Fruit fly (Drosophila melanogaster): ENCODE measurements around the gene CycJ.

The CycJ gene

DNA sequence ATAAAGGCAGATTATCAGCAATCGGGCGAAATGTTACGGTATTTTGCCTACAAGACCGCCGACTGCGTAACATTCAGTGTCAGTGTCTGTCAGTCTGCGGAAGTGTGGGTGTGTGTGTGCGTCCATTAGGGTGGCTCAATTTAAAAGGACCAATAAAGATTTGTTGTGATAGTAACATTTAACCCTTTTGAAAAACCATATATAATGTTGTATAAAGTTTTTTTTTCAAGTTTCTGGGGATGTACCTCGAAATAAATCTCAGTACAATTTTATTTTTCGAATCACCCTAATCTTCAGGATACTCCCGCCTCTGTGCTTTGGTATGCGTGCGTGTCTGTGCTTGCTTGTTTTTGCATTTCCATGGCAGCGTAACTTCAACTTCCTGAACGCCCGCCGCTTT, 6.6 kb downstream of the CycJ start (continued):
- no peak for TF ChIP-seq CG15073 (GFP tag; optimal IDR thresholded peaks at IDR 0.05)
- peak; percentile 83 for TF ChIP-seq CG15269 (tag; optimal IDR thresholded peaks at IDR 0.05)
- TF ChIP-seq Taf1 (GFP tag; IDR thresholded peaks at IDR 0.05), result peak; percentile 50; the same call in 1 of the 2 replicates
- no peak for TF ChIP-seq CG12236 (GFP tag; optimal IDR thresholded peaks at IDR 0.05)
- TF ChIP-seq croc (GFP tag; conservative IDR thresholded peaks at IDR 0.05), result no peak
- TF ChIP-seq fd96Cb (tag; optimal IDR thresholded peaks at IDR 0.05), result peak; percentile 54
- TF ChIP-seq seq (GFP tag; IDR thresholded peaks at IDR 0.05), result peak; percentile 81
- peak; percentile 77 for TF ChIP-seq Xrp1 (GFP tag; IDR thresholded peaks at IDR 0.05)
- TF ChIP-seq lab (GFP tag; optimal IDR thresholded peaks at IDR 0.05), result peak; percentile 96
- TF ChIP-seq C15 (GFP tag; IDR thresholded peaks at IDR 0.05), result no peak
- TF ChIP-seq Hr39 (optimal IDR thresholded peaks at IDR 0.05), result no peak
- TF ChIP-seq CG17912 (GFP tag; optimal IDR thresholded peaks at IDR 0.05), result no peak
- TF ChIP-seq pnt (GFP tag; optimal IDR thresholded peaks at IDR 0.05), result peak; percentile 26
- TF ChIP-seq Lhr (GFP tag; optimal IDR thresholded peaks at IDR 0.05), result no peak
- peak; percentile 86 for TF ChIP-seq CG14014 (GFP tag; IDR thresholded peaks at IDR 0.05)
- TF ChIP-seq ab (GFP tag; optimal IDR thresholded peaks at IDR 0.05), result no peak
- TF ChIP-seq sens-2 (GFP tag; IDR thresholded peaks at IDR 0.05), result no peak
- TF ChIP-seq CG3838 (GFP tag; optimal IDR thresholded peaks at IDR 0.05), result no peak
- TF ChIP-seq lov (optimal IDR thresholded peaks at IDR 0.05), result no peak
- TF ChIP-seq lov (GFP tag; IDR thresholded peaks at IDR 0.05), result peak; percentile 68; the same call in 1 of the 3 replicates
- no peak for TF ChIP-seq nerfin-2 (GFP tag; IDR thresholded peaks at IDR 0.05; ENCODE audit: partially characterized antibody)
- peak; percentile 81 for TF ChIP-seq CG16779 (GFP tag; IDR thresholded peaks at IDR 0.05)
- TF ChIP-seq CG15011 (GFP tag; optimal IDR thresholded peaks at IDR 0.05), result peak; percentile 44
- TF ChIP-seq Asciz (GFP tag; optimal IDR thresholded peaks at IDR 0.05), result peak; percentile 54
- TF ChIP-seq gt (GFP tag; IDR thresholded peaks at IDR 0.05), result no peak
- TF ChIP-seq ken (GFP tag; IDR thresholded peaks at IDR 0.05), result peak; percentile 62; the same call in 2 of the 3 replicates
- peak; percentile 36; the same call in 1 of the 3 replicates for TF ChIP-seq zfh1 (GFP tag; IDR thresholded peaks at IDR 0.05)
- TF ChIP-seq PHDP (tag; optimal IDR thresholded peaks at IDR 0.05), result peak; percentile 88
- TF ChIP-seq Opbp (GFP tag; IDR thresholded peaks at IDR 0.05; ENCODE audit: partially characterized antibody), result no peak
- no peak for TF ChIP-seq dati (GFP tag; IDR thresholded peaks at IDR 0.05)
- peak; percentile 65 for TF ChIP-seq salm (tag; optimal IDR thresholded peaks at IDR 0.05)
- TF ChIP-seq Mrtf (GFP tag; IDR thresholded peaks at IDR 0.05), result peak; percentile 49; the same call in 1 of the 3 replicates
- peak; percentile 58 for TF ChIP-seq Blimp-1 (GFP tag; optimal IDR thresholded peaks at IDR 0.05)
- TF ChIP-seq CG1647 (GFP tag; optimal IDR thresholded peaks at IDR 0.05), result peak; percentile 35
- peak; percentile 66 for TF ChIP-seq Nf-YC (tag; optimal IDR thresholded peaks at IDR 0.05)
- peak; percentile 55 to 80 for TF ChIP-seq Hr51 (GFP tag; optimal IDR thresholded peaks at IDR 0.05)
- TF ChIP-seq mirr (GFP tag; optimal IDR thresholded peaks at IDR 0.05), result peak; percentile 44
- no peak for TF ChIP-seq CG12744 (GFP tag; optimal IDR thresholded peaks at IDR 0.05)
- TF ChIP-seq CG6689 (GFP tag; IDR thresholded peaks at IDR 0.05), result peak; percentile 48
- peak; percentile 55; the same call in 1 of the 2 replicates for TF ChIP-seq CG14441 (GFP tag; IDR thresholded peaks at IDR 0.05)
- TF ChIP-seq Ada2b (GFP tag; IDR thresholded peaks at IDR 0.05), result peak; percentile 79
- TF ChIP-seq YL-1 (GFP tag; optimal IDR thresholded peaks at IDR 0.05), result peak; percentile 23
- TF ChIP-seq Doc2 (GFP tag; IDR thresholded peaks at IDR 0.05), result no peak
- TF ChIP-seq sd (tag; optimal IDR thresholded peaks at IDR 0.05), result peak; percentile 55
- TF ChIP-seq CG1233 (GFP tag; optimal IDR thresholded peaks at IDR 0.05), result peak; percentile 45
- TF ChIP-seq CG8359 (GFP tag; optimal IDR thresholded peaks at IDR 0.05; ENCODE audit: borderline replicate concordance), result peak; percentile 11
- no peak for TF ChIP-seq CG5245 (GFP tag; optimal IDR thresholded peaks at IDR 0.05)
- no peak for TF ChIP-seq CG30020 (tag; optimal IDR thresholded peaks at IDR 0.05)
- peak; percentile 20 for TF ChIP-seq CG3407 (GFP tag; optimal IDR thresholded peaks at IDR 0.05)
- peak; percentile 68 for TF ChIP-seq HLH3B (GFP tag; IDR thresholded peaks at IDR 0.05)
- peak; percentile 29 for TF ChIP-seq CG8281 (tag; optimal IDR thresholded peaks at IDR 0.05)
- TF ChIP-seq CG2120 (GFP tag; optimal IDR thresholded peaks at IDR 0.05), result peak; percentile 88
